Worm (Caenorhabditis elegans): ENCODE results near the gene lec-4.

DNA sequence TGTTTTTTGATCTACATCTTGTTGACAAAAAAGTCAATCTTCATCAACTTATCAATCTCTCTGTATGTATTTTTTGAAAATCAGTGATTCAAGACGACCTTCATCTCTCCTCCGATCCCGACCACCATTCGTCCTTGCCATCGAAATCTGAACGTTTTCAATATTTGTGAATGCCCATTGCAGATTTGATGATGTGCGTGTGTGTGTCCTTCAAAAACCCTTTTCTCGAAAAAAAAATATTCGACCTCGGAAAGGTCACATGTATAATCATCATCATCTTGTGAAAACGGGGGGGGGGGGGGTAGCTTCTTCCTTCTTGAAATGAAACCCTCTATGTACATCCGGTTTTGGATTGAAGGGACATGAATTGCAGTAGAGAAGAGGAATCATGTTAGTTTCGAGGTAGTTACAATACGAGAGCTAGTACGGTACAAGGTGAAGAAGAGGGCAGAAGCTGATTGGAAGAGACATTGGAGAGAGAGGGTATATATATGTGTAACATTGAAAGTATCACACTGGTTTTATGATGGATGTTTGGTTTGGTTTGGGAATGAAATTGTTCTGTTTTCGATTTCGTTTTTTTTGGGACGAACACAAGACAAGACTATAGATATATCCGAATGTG lies 39.4 kb upstream of the lec-4 start:
- TF ChIP-seq mdl-1 (tag; optimal IDR thresholded peaks at IDR 0.05) (no peak), nhr-237 (tag; optimal IDR thresholded peaks at IDR 0.05) (no peak), lsy-2 (tag; optimal IDR thresholded peaks at IDR 0.05) (peak in 1 of 2 experiments; percentile 4), unc-62 (GFP tag; optimal IDR thresholded peaks at IDR 0.05) (no peak), ztf-11 (tag; optimal IDR thresholded peaks at IDR 0.05) (no peak), elt-1 (tag; optimal IDR thresholded peaks at IDR 0.05) (no peak), nhr-77 (tag; optimal IDR thresholded peaks at IDR 0.05) (no peak), ama-1 (optimal IDR thresholded peaks at IDR 0.05) (no peak), snpc-4 (tag; optimal IDR thresholded peaks at IDR 0.05) (no peak), nhr-23 (tag; optimal IDR thresholded peaks at IDR 0.05) (no peak), ztf-4 (tag; optimal IDR thresholded peaks at IDR 0.05) (no peak)
